Worm (Caenorhabditis elegans) whole organism, young adult: Measurements from ENCODE around the gene mct-6.

Experiments
- B0336.3 ChIP-seq: fragments of 200-800 bp; sonication (Bioruptor generic); IDR thresholded peaks from 2 replicates; pipeline ENCODE4 v1.3.6; 2022; ENCODE audit warnings: missing genetic modification characterization, missing compliant biosample characterization
- C06A6.2 ChIP-seq: fragments of 200-800 bp; sonication (Bioruptor generic); conservative IDR thresholded peaks from 2 replicates; pipeline ENCODE4 v1.3.6; 2022; ENCODE audit warnings: missing genetic modification characterization, missing compliant biosample characterization
- F10E7.11 ChIP-seq: sonication (generic microtip); optimal IDR thresholded peaks from 2 replicates; lab custom pipeline; 2017; ENCODE audit warnings: mild to moderate bottlenecking, missing genetic modification characterization, moderate library complexity, missing compliant biosample characterization
- F37B4.10 ChIP-seq: fragments of 200-800 bp; sonication (Bioruptor generic); IDR thresholded peaks from 2 replicates; pipeline ENCODE4 v1.3.6; 2022; ENCODE audit warnings: missing genetic modification characterization, missing compliant biosample characterization
- F39B2.1 ChIP-seq: fragments of 200-800 bp; sonication (Bioruptor generic); IDR thresholded peaks from 2 replicates; pipeline ENCODE4 v1.3.6; 2022; ENCODE audit warnings: missing genetic modification reagents, missing genetic modification characterization, missing compliant biosample characterization
- F55B11.4 ChIP-seq: sonication (generic microtip); optimal IDR thresholded peaks from 2 replicates; lab custom pipeline; 2016; ENCODE audit warnings: missing compliant biosample characterization, missing genetic modification characterization, borderline replicate concordance; ENCODE audit not compliant: insufficient read depth
- K11D2.4 ChIP-seq: fragments of 200-800 bp; sonication (Bioruptor generic); IDR thresholded peaks from 2 replicates; pipeline ENCODE4 v1.3.6; 2022; ENCODE audit warnings: missing genetic modification reagents, missing genetic modification characterization, missing compliant biosample characterization
- T26A5.8 ChIP-seq: sonication (generic microtip); optimal IDR thresholded peaks from 2 replicates; lab custom pipeline; 2016; ENCODE audit warnings: missing genetic modification characterization, missing compliant biosample characterization
- Y53G8AR.9 ChIP-seq: fragments of 200-800 bp; sonication (Bioruptor generic); conservative IDR thresholded peaks from 2 replicates; pipeline ENCODE4 v1.3.6; 2022; ENCODE audit warnings: missing genetic modification reagents, missing genetic modification characterization, missing compliant biosample characterization
- Y56A3A.18 ChIP-seq: fragments of 200-800 bp; sonication (Bioruptor generic); IDR thresholded peaks from 2 replicates; pipeline ENCODE4 v1.3.6; 2022; ENCODE audit warnings: missing genetic modification reagents, missing genetic modification characterization, missing compliant biosample characterization
- Y67H2A.10 ChIP-seq: fragments of 200-800 bp; sonication (Bioruptor generic); conservative IDR thresholded peaks from 2 replicates; pipeline ENCODE4 v1.3.6; 2022; ENCODE audit warnings: missing genetic modification reagents, missing genetic modification characterization, missing compliant biosample characterization
- ZK185.1 ChIP-seq: sonication (generic microtip); optimal IDR thresholded peaks from 2 replicates; lab custom pipeline; 2016; ENCODE audit warnings: mild to moderate bottlenecking, missing genetic modification characterization, missing compliant biosample characterization; ENCODE audit not compliant: poor library complexity, severe bottlenecking
- ama-1 ChIP-seq, 3 experiments: fragments of 150-350 bp in 1 of 3; sonication (generic microtip) in 2 of 3; optimal IDR thresholded peaks; 2 replicates each; lab custom pipeline; 2014 to 2018; ENCODE audit warnings: missing biosample characterization in 2 of 3, missing genetic modification characterization in 2 of 3, missing genetic modification reagents in 2 of 3
- attf-5 ChIP-seq: fragments of 200-800 bp; sonication (Bioruptor generic); optimal IDR thresholded peaks from 2 replicates; lab custom pipeline; 2018; ENCODE audit warnings: mild to moderate bottlenecking, missing genetic modification characterization, missing compliant biosample characterization
- attf-6 ChIP-seq: fragments of 200-800 bp; sonication (Bioruptor generic); IDR thresholded peaks from 2 replicates; pipeline ENCODE4 v1.3.6; 2022; ENCODE audit warnings: missing genetic modification reagents, missing genetic modification characterization, missing compliant biosample characterization
- bed-2 ChIP-seq: fragments of 200-800 bp; sonication (Bioruptor generic); IDR thresholded peaks from 2 replicates; pipeline ENCODE4 v1.3.6; 2022; ENCODE audit warnings: missing genetic modification reagents, missing genetic modification characterization, missing compliant biosample characterization
- cebp-1 ChIP-seq, 2 experiments: fragments of 200-800 bp in 1 of 2; sonication (Bioruptor generic) in 1 of 2; sonication (generic microtip) in 1 of 2; IDR thresholded peaks in 1 of 2; optimal IDR thresholded peaks in 1 of 2; 2 replicates each; pipeline versions ENCODE4 v1.3.6 to Lab custom; 2017 to 2022; ENCODE audit warnings: missing compliant biosample characterization in 2 of 2, missing genetic modification characterization in 2 of 2, mild to moderate bottlenecking in 1 of 2, missing genetic modification reagents in 1 of 2, moderate library complexity in 1 of 2
- cebp-2 ChIP-seq: fragments of 200-800 bp; sonication (Bioruptor generic); IDR thresholded peaks from 2 replicates; pipeline ENCODE4 v1.3.6; 2022; ENCODE audit warnings: missing genetic modification characterization, missing compliant biosample characterization
- ceh-40 ChIP-seq: fragments of 200-800 bp; sonication (Bioruptor generic); IDR thresholded peaks from 2 replicates; pipeline ENCODE4 v1.3.6; 2022; ENCODE audit warnings: missing genetic modification characterization, missing compliant biosample characterization
- chd-7 ChIP-seq: sonication (generic microtip); optimal IDR thresholded peaks from 2 replicates; lab custom pipeline; 2016; ENCODE audit warnings: mild to moderate bottlenecking, missing genetic modification characterization, moderate library complexity, missing compliant biosample characterization
- die-1 ChIP-seq: sonication (generic microtip); optimal IDR thresholded peaks from 2 replicates; lab custom pipeline; 2016; ENCODE audit warnings: missing genotype, mild to moderate bottlenecking, missing genetic modification characterization, missing compliant biosample characterization
- egl-44 ChIP-seq: fragments of 200-800 bp; sonication (Bioruptor generic); IDR thresholded peaks from 2 replicates; pipeline ENCODE4 v1.3.6; 2022; ENCODE audit warnings: missing genetic modification reagents, missing genetic modification characterization, missing compliant biosample characterization
- hsf-1 ChIP-seq: fragments of 200-800 bp; sonication (Bioruptor generic); IDR thresholded peaks from 2 replicates; pipeline ENCODE4 v1.3.6; 2022; ENCODE audit warnings: missing genetic modification reagents, missing genetic modification characterization, missing compliant biosample characterization
- lin-26 ChIP-seq: fragments of 200-800 bp; sonication (Bioruptor generic); IDR thresholded peaks from 2 replicates; pipeline ENCODE4 v1.3.6; 2022; ENCODE audit warnings: missing genetic modification reagents, missing genetic modification characterization, missing compliant biosample characterization
- lin-40 ChIP-seq: sonication (generic microtip); optimal IDR thresholded peaks from 2 replicates; lab custom pipeline; 2016; ENCODE audit warnings: missing genetic modification characterization, mild to moderate bottlenecking, missing compliant biosample characterization, missing genotype, missing genetic modification reagents
- lin-54 ChIP-seq: fragments of 200-800 bp; sonication (Bioruptor generic); optimal IDR thresholded peaks from 2 replicates; lab custom pipeline; 2018; ENCODE audit warnings: mild to moderate bottlenecking, missing genetic modification characterization, missing compliant biosample characterization
- lir-1 ChIP-seq: fragments of 200-800 bp; sonication (Bioruptor generic); conservative IDR thresholded peaks from 2 replicates; pipeline ENCODE4 v1.3.6; 2022; ENCODE audit warnings: missing genetic modification reagents, missing genetic modification characterization, missing compliant biosample characterization
- madf-3 ChIP-seq: fragments of 200-800 bp; sonication (Bioruptor generic); IDR thresholded peaks from 2 replicates; pipeline ENCODE4 v1.3.6; 2022; ENCODE audit warnings: missing genetic modification reagents, missing genetic modification characterization, missing compliant biosample characterization
- mel-28 ChIP-seq: sonication (generic microtip); optimal IDR thresholded peaks from 2 replicates; lab custom pipeline; 2016; ENCODE audit warnings: borderline replicate concordance, mild to moderate bottlenecking, missing genetic modification characterization, missing compliant biosample characterization
- mes-4 ChIP-seq: sonication (generic microtip); optimal IDR thresholded peaks from 2 replicates; lab custom pipeline; 2016; ENCODE audit warnings: missing genotype, missing genetic modification characterization, missing compliant biosample characterization
- nfya-2 ChIP-seq: fragments of 200-800 bp; sonication (Bioruptor generic); IDR thresholded peaks from 2 replicates; pipeline ENCODE4 v1.3.6; 2022; ENCODE audit warnings: missing genetic modification reagents, missing genetic modification characterization, missing compliant biosample characterization
- nhr-120 ChIP-seq: fragments of 200-800 bp; sonication (Bioruptor generic); IDR thresholded peaks from 2 replicates; pipeline ENCODE4 v1.3.6; 2022; ENCODE audit warnings: missing genetic modification characterization, missing compliant biosample characterization
- nhr-27 ChIP-seq: fragments of 200-800 bp; sonication (Bioruptor generic); optimal IDR thresholded peaks from 2 replicates; lab custom pipeline; 2018; ENCODE audit warnings: mild to moderate bottlenecking, missing genetic modification characterization, moderate library complexity, missing compliant biosample characterization
- nhr-80 ChIP-seq: sonication (generic microtip); optimal IDR thresholded peaks from 2 replicates; lab custom pipeline; 2016; ENCODE audit warnings: missing genetic modification characterization, missing compliant biosample characterization
- nhr-90 ChIP-seq: sonication (generic microtip); optimal IDR thresholded peaks from 2 replicates; lab custom pipeline; 2016; ENCODE audit warnings: missing genotype, mild to moderate bottlenecking, missing genetic modification characterization, missing compliant biosample characterization
- rcor-1 ChIP-seq: fragments of 200-800 bp; sonication (Bioruptor generic); IDR thresholded peaks from 2 replicates; pipeline ENCODE4 v1.3.6; 2022; ENCODE audit warnings: missing genetic modification reagents, missing genetic modification characterization, missing compliant biosample characterization
- snpc-1.1 ChIP-seq: sonication (generic microtip); optimal IDR thresholded peaks from 2 replicates; lab custom pipeline; 2017; ENCODE audit warnings: missing genetic modification characterization, mild to moderate bottlenecking, missing compliant biosample characterization, antibody characterized with exemption, moderate library complexity, missing genotype, missing genetic modification reagents; ENCODE audit not compliant: insufficient read depth
- snpc-4 ChIP-seq, 5 experiments: fragments of 150-350 bp in 1 of 5; sonication (generic microtip) in 4 of 5; optimal IDR thresholded peaks; 2 replicates each; lab custom pipeline; 2014 to 2018; ENCODE audit warnings: missing genetic modification characterization in 5 of 5, missing biosample characterization in 3 of 5, antibody characterized with exemption in 2 of 5, mild to moderate bottlenecking in 2 of 5, missing compliant biosample characterization in 2 of 5, missing genotype in 2 of 5, moderate library complexity in 2 of 5, missing genetic modification reagents in 1 of 5
- somi-1 ChIP-seq: fragments of 200-800 bp; sonication (Bioruptor generic); optimal IDR thresholded peaks from 2 replicates; lab custom pipeline; 2018; ENCODE audit warnings: mild to moderate bottlenecking, missing genetic modification characterization, missing compliant biosample characterization
- sptf-2 ChIP-seq: fragments of 200-800 bp; sonication (Bioruptor generic); optimal IDR thresholded peaks from 2 replicates; lab custom pipeline; 2018; ENCODE audit warnings: mild to moderate bottlenecking, missing genetic modification characterization, missing compliant biosample characterization
- tbx-9 ChIP-seq: sonication (generic microtip); optimal IDR thresholded peaks from 2 replicates; lab custom pipeline; 2016; ENCODE audit warnings: borderline replicate concordance, missing genetic modification characterization, inconsistent platforms, missing compliant biosample characterization
- tlf-1 ChIP-seq: fragments of 200-800 bp; sonication (Bioruptor generic); optimal IDR thresholded peaks from 2 replicates; lab custom pipeline; 2018; ENCODE audit warnings: mild to moderate bottlenecking, missing genetic modification characterization, missing compliant biosample characterization
- unc-130 ChIP-seq: sonication (generic microtip); optimal IDR thresholded peaks from 2 replicates; lab custom pipeline; 2016; ENCODE audit warnings: missing genetic modification reagents, missing genetic modification characterization, missing compliant biosample characterization
- ztf-22 ChIP-seq: fragments of 200-800 bp; sonication (Bioruptor generic); optimal IDR thresholded peaks from 2 replicates; lab custom pipeline; 2018; ENCODE audit warnings: mild to moderate bottlenecking, missing genetic modification characterization, moderate library complexity, missing compliant biosample characterization
- ztf-25 ChIP-seq: fragments of 200-800 bp; sonication (Bioruptor generic); IDR thresholded peaks from 2 replicates; pipeline ENCODE4 v1.3.6; 2022; ENCODE audit warnings: missing genetic modification reagents, missing genetic modification characterization, missing compliant biosample characterization
- ztf-26 ChIP-seq: sonication (generic microtip); optimal IDR thresholded peaks from 2 replicates; lab custom pipeline; 2017; ENCODE audit warnings: missing genetic modification characterization, missing compliant biosample characterization
- ztf-3 ChIP-seq: fragments of 200-800 bp; sonication (Bioruptor generic); optimal IDR thresholded peaks from 2 replicates; lab custom pipeline; 2018; ENCODE audit warnings: mild to moderate bottlenecking, missing genetic modification characterization, missing compliant biosample characterization

Gene mct-6

DNA sequence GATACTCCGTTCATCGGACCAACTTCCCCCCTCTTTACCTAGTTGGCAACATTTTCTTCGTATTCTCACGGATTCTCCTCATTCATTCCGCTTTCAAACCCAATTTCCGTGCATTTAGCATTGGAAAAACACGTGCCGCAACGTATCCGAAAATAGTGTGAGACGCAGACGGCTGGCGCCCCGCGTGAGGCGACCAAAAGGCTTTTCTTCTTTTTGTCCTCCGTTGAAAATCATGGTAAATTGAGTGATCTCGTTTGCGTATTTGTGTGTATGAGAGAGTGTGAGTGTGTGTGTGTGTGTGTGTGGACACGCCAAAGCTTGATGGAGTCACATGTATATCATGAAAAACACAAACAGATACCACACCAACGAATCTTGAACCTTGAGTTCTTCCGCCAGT, 26.5 kb upstream of the mct-6 start (continued):
- TF ChIP-seq chd-7 (tag; lab: Kevin White, UChicago) (peak; percentile 85), ztf-22 (GFP tag; lab: Kevin White, UChicago) (peak; percentile 56), somi-1 (GFP tag; lab: Kevin White, UChicago) (peak; percentile 96), ztf-25 (no peak), snpc-4 (GFP tag; optimal IDR thresholded peaks at IDR 0.05; lab: Kevin White, UChicago) (no peak), snpc-4 (tag; optimal IDR thresholded peaks at IDR 0.05; lab: Kevin White, UChicago) (peak in 2 of 4 experiments; percentile 55 to 57), attf-5 (peak; percentile 93), Y56A3A.18 (GFP tag; lab: Robert Waterston, UW) (no peak), Y53G8AR.9 (peak; percentile 62; the same call in 1 of the 2 replicates), cebp-1 (GFP tag; IDR thresholded peaks at IDR 0.05; lab: Robert Waterston, UW) (peak; percentile 81), cebp-1 (tag; optimal IDR thresholded peaks at IDR 0.05; lab: Kevin White, UChicago) (peak; percentile 88), die-1 (peak; percentile 32), lin-40 (tag; lab: Kevin White, UChicago) (peak; percentile 90), B0336.3 (peak; percentile 89), F39B2.1 (GFP tag; lab: Robert Waterston, UW) (no peak), C06A6.2 (GFP tag; lab: Robert Waterston, UW) (peak; percentile 74), nhr-80 (peak; percentile 82), cebp-2 (GFP tag; lab: Robert Waterston, UW) (no peak), lir-1 (GFP tag; lab: Robert Waterston, UW) (peak; percentile 73), ztf-3 (peak; percentile 81), T26A5.8 (tag; lab: Kevin White, UChicago) (no peak), tbx-9 (tag; lab: Kevin White, UChicago) (no peak), snpc-1.1 (tag; lab: Kevin White, UChicago) (no peak), ztf-26 (tag; lab: Kevin White, UChicago) (peak; percentile 90), attf-6 (GFP tag; lab: Robert Waterston, UW) (no peak), madf-3 (GFP tag; lab: Robert Waterston, UW) (0 out of 2 replicates have a peak, but pooled peaks have one; percentile 53), unc-130 (no peak), mel-28 (no peak), bed-2 (GFP tag; lab: Robert Waterston, UW) (no peak), rcor-1 (GFP tag; lab: Robert Waterston, UW) (0 out of 2 replicates have a peak, but pooled peaks have one; percentile 49), F10E7.11 (tag; lab: Kevin White, UChicago) (no peak), nfya-2 (GFP tag; lab: Robert Waterston, UW) (no peak), F55B11.4 (no peak), lin-26 (GFP tag; lab: Robert Waterston, UW) (peak; percentile 65; the same call in 1 of the 2 replicates), ZK185.1 (tag; lab: Kevin White, UChicago) (peak; percentile 52), mes-4 (no peak), nhr-27 (tag; lab: Kevin White, UChicago) (no peak), nhr-120 (no peak), ceh-40 (no peak), egl-44 (GFP tag; lab: Robert Waterston, UW) (no peak), hsf-1 (GFP tag; lab: Robert Waterston, UW) (no peak), lin-54 (GFP tag; lab: Kevin White, UChicago) (peak; percentile 48), nhr-90 (tag; lab: Kevin White, UChicago) (peak; percentile 53), F37B4.10 (GFP tag; lab: Robert Waterston, UW) (no peak), tlf-1 (GFP tag; lab: Kevin White, UChicago) (peak; percentile 64), Y67H2A.10 (GFP tag; lab: Robert Waterston, UW) (peak; percentile 15; the same call in 1 of the 2 replicates), ama-1 (optimal IDR thresholded peaks at IDR 0.05; lab: Kevin White, UChicago) (peak; percentile 59), ama-1 (GFP tag; optimal IDR thresholded peaks at IDR 0.05; lab: Kevin White, UChicago) (no peak), K11D2.4 (GFP tag; lab: Robert Waterston, UW) (peak; percentile 79), sptf-2 (GFP tag; lab: Kevin White, UChicago) (no peak)
